Fruit fly (Drosophila melanogaster) whole organism, embryonic: ENCODE results near the gene CG8562.

Experiments used
- Atf3 ChIP-seq: fragments of 200-800 bp; sonication (Bioruptor generic); optimal IDR thresholded peaks from 3 replicates; lab custom pipeline; 2016; ENCODE audit warnings: missing biosample characterization, missing genetic modification characterization
- Bgb ChIP-seq: fragments of 200-800 bp; sonication (Bioruptor generic); IDR thresholded peaks from 2 replicates; pipeline ENCODE4 v1.3.6; 2022; ENCODE audit warnings: missing biosample characterization, missing genetic modification characterization; ENCODE audit not compliant: partially characterized antibody
- Bteb2 ChIP-seq: fragments of 200-800 bp; sonication (Bioruptor generic); optimal IDR thresholded peaks from 2 replicates; lab custom pipeline; 2016; ENCODE audit warnings: missing biosample characterization, missing genetic modification characterization
- CG11723 ChIP-seq: fragments of 200-800 bp; sonication (Bioruptor generic); optimal IDR thresholded peaks from 2 replicates; lab custom pipeline; 2017; ENCODE audit warnings: missing biosample characterization, mild to moderate bottlenecking, missing genetic modification characterization
- CG12659 ChIP-seq: fragments of 200-800 bp; sonication (Bioruptor generic); optimal IDR thresholded peaks from 3 replicates; lab custom pipeline; 2017; ENCODE audit warnings: mild to moderate bottlenecking, missing biosample characterization, missing genetic modification reagents, missing genetic modification characterization
- CG13424 ChIP-seq: fragments of 200-800 bp; sonication (Bioruptor generic); optimal IDR thresholded peaks from 2 replicates; lab custom pipeline; 2019; ENCODE audit warnings: missing biosample characterization, mild to moderate bottlenecking, missing genetic modification characterization, moderate library complexity
- CG13624 ChIP-seq: fragments of 200-800 bp; sonication (Bioruptor generic); optimal IDR thresholded peaks from 2 replicates; lab custom pipeline; 2016; ENCODE audit warnings: missing biosample characterization, missing genetic modification characterization
- CG14965 ChIP-seq: fragments of 200-800 bp; sonication (Bioruptor generic); optimal IDR thresholded peaks from 2 replicates; lab custom pipeline; 2016; ENCODE audit warnings: missing biosample characterization, missing genetic modification characterization, borderline replicate concordance
- CG1603 ChIP-seq: fragments of 200-800 bp; sonication (Bioruptor generic); optimal IDR thresholded peaks from 2 replicates; lab custom pipeline; 2019; ENCODE audit warnings: missing biosample characterization, mild to moderate bottlenecking, missing genetic modification characterization, moderate library complexity
- CG17328 ChIP-seq: fragments of 200-800 bp; sonication (Bioruptor generic); IDR thresholded peaks from 2 replicates; pipeline ENCODE4 v1.3.6; 2022; ENCODE audit warnings: missing biosample characterization, missing genetic modification characterization
- CG17361 ChIP-seq: fragments of 200-800 bp; sonication (Bioruptor generic); IDR thresholded peaks from 3 replicates; pipeline ENCODE4 v1.3.6; 2022; ENCODE audit warnings: missing biosample characterization, missing genetic modification characterization
- CG17829 ChIP-seq: fragments of 200-800 bp; optimal IDR thresholded peaks from 2 replicates; lab custom pipeline; 2019; ENCODE audit warnings: missing biosample characterization, mild to moderate bottlenecking, missing genetic modification characterization, moderate library complexity
- CG1832 ChIP-seq: fragments of 200-800 bp; sonication (Bioruptor generic); optimal IDR thresholded peaks from 2 replicates; lab custom pipeline; 2017; ENCODE audit warnings: missing biosample characterization, mild to moderate bottlenecking, missing genetic modification characterization, inconsistent platforms
- CG18619 ChIP-seq: fragments of 200-800 bp; sonication (Bioruptor generic); optimal IDR thresholded peaks from 3 replicates; lab custom pipeline; 2017; ENCODE audit warnings: missing biosample characterization, mild to moderate bottlenecking, missing genetic modification characterization
- CG4424 ChIP-seq: fragments of 200-800 bp; sonication (Bioruptor generic); optimal IDR thresholded peaks from 3 replicates; lab custom pipeline; 2016; ENCODE audit warnings: missing biosample characterization, missing genetic modification characterization
- CG6683 ChIP-seq: fragments of 200-800 bp; sonication (Bioruptor generic); optimal IDR thresholded peaks from 2 replicates; lab custom pipeline; 2017; ENCODE audit warnings: missing biosample characterization, mild to moderate bottlenecking, missing genetic modification characterization, missing genetic modification reagents
- CG7372 ChIP-seq: fragments of 200-800 bp; sonication (Bioruptor generic); IDR thresholded peaks from 2 replicates; pipeline ENCODE4 v1.3.6; 2022; ENCODE audit warnings: missing biosample characterization, missing genetic modification characterization
- CG9797 ChIP-seq: fragments of 200-800 bp; sonication (Bioruptor generic); optimal IDR thresholded peaks from 3 replicates; lab custom pipeline; 2018; ENCODE audit warnings: missing biosample characterization, mild to moderate bottlenecking, missing genetic modification characterization
- D19A ChIP-seq: fragments of 200-800 bp; optimal IDR thresholded peaks from 3 replicates; lab custom pipeline; 2019; ENCODE audit warnings: missing biosample characterization, mild to moderate bottlenecking, missing genetic modification characterization, moderate library complexity
- Dref ChIP-seq: fragments of 200-800 bp; sonication (Bioruptor generic); IDR thresholded peaks from 2 replicates; pipeline ENCODE4 v1.3.6; 2022; ENCODE audit warnings: missing biosample characterization, missing genetic modification characterization
- Ets65A ChIP-seq: fragments of 200-800 bp; sonication (Bioruptor generic); peaks from one replicate; lab custom pipeline; 2016; ENCODE audit warnings: missing biosample characterization, missing genetic modification characterization
- Fer1 ChIP-seq: fragments of 200-800 bp; sonication (Bioruptor generic); optimal IDR thresholded peaks from 2 replicates; lab custom pipeline; 2017; ENCODE audit warnings: missing biosample characterization, mild to moderate bottlenecking, missing genetic modification characterization
- HLH4C ChIP-seq: fragments of 200-800 bp; sonication (Bioruptor generic); IDR thresholded peaks from 3 replicates; pipeline ENCODE4 v1.3.6; 2022; ENCODE audit warnings: missing biosample characterization, missing genetic modification characterization; ENCODE audit not compliant: partially characterized antibody
- Hmx ChIP-seq: fragments of 200-800 bp; sonication (Bioruptor generic); optimal IDR thresholded peaks from 2 replicates; lab custom pipeline; 2016; ENCODE audit warnings: missing biosample characterization, missing genetic modification characterization
- Hr78 ChIP-seq, 2 experiments: fragments of 200-800 bp in 1 of 2; fragments of >200 bp in 1 of 2; sonication (Bioruptor generic) in 1 of 2; optimal IDR thresholded peaks; 2 replicates each; lab custom pipeline; 2017 to 2019; ENCODE audit warnings: missing biosample characterization in 2 of 2, missing genetic modification characterization in 2 of 2, mild to moderate bottlenecking in 1 of 2, moderate library complexity in 1 of 2
- Myb ChIP-seq: fragments of 200-800 bp; sonication (Bioruptor generic); optimal IDR thresholded peaks from 2 replicates; lab custom pipeline; 2016; ENCODE audit warnings: missing biosample characterization, missing genetic modification characterization
- NFAT ChIP-seq: fragments of 200-800 bp; sonication (Bioruptor generic); IDR thresholded peaks from 2 replicates; pipeline ENCODE4 v1.3.6; 2022; ENCODE audit warnings: missing biosample characterization, missing genetic modification characterization
- PHDP ChIP-seq: fragments of 200-800 bp; sonication (Bioruptor generic); optimal IDR thresholded peaks from 3 replicates; lab custom pipeline; 2018; ENCODE audit warnings: missing biosample characterization, mild to moderate bottlenecking, missing genetic modification characterization, moderate library complexity
- Six4 ChIP-seq: fragments of 200-800 bp; sonication (Bioruptor generic); optimal IDR thresholded peaks from 2 replicates; lab custom pipeline; 2016; ENCODE audit warnings: missing biosample characterization, missing genetic modification characterization
- Taf1 ChIP-seq: fragments of 200-800 bp; sonication (Bioruptor generic); IDR thresholded peaks from 2 replicates; pipeline ENCODE4 v1.3.6; 2022; ENCODE audit warnings: missing biosample characterization, missing genetic modification characterization
- Tbp ChIP-seq: fragments of >200 bp; optimal IDR thresholded peaks from 2 replicates; lab custom pipeline; 2018; ENCODE audit warnings: missing biosample characterization, missing genetic modification characterization
- abd-A ChIP-seq: fragments of 200-800 bp; sonication (Bioruptor generic); optimal IDR thresholded peaks from 3 replicates; lab custom pipeline; 2019; ENCODE audit warnings: missing biosample characterization, mild to moderate bottlenecking, missing genetic modification characterization, moderate library complexity
- aop ChIP-seq: fragments of 200-800 bp; sonication (Bioruptor generic); IDR thresholded peaks from 2 replicates; pipeline ENCODE4 v1.3.6; 2022; ENCODE audit warnings: missing biosample characterization, missing genetic modification characterization
- ato ChIP-seq: fragments of 200-800 bp; sonication (Bioruptor generic); IDR thresholded peaks from 2 replicates; pipeline ENCODE4 v1.3.6; 2022; ENCODE audit warnings: missing biosample characterization, missing genetic modification characterization; ENCODE audit not compliant: partially characterized antibody
- bbx ChIP-seq: fragments of 200-800 bp; sonication (Bioruptor generic); IDR thresholded peaks from 2 replicates; pipeline ENCODE4 v1.3.6; 2022; ENCODE audit warnings: missing biosample characterization, missing genetic modification characterization; ENCODE audit not compliant: partially characterized antibody
- chn ChIP-seq: fragments of 200-800 bp; sonication (Bioruptor generic); optimal IDR thresholded peaks from 2 replicates; lab custom pipeline; 2016; ENCODE audit warnings: missing biosample characterization, missing genetic modification characterization
- dmrt11E ChIP-seq: fragments of 200-800 bp; sonication (Bioruptor generic); optimal IDR thresholded peaks from 3 replicates; lab custom pipeline; 2018; ENCODE audit warnings: missing biosample characterization, mild to moderate bottlenecking, missing genetic modification characterization, moderate library complexity
- ems ChIP-seq: fragments of 200-800 bp; sonication (Bioruptor generic); optimal IDR thresholded peaks from 3 replicates; lab custom pipeline; 2016; ENCODE audit warnings: missing biosample characterization, missing genetic modification characterization
- gcm2 ChIP-seq: fragments of 200-800 bp; sonication (Bioruptor generic); optimal IDR thresholded peaks from 2 replicates; lab custom pipeline; 2016; ENCODE audit warnings: missing biosample characterization, missing genetic modification characterization
- h ChIP-seq: fragments of >200 bp; optimal IDR thresholded peaks from 2 replicates; lab custom pipeline; 2017
- jigr1 ChIP-seq: fragments of 200-800 bp; sonication (Bioruptor generic); IDR thresholded peaks from 3 replicates; pipeline ENCODE4 v1.3.6; 2022; ENCODE audit warnings: missing biosample characterization, missing genetic modification characterization
- kah ChIP-seq: fragments of 200-800 bp; sonication (Bioruptor generic); optimal IDR thresholded peaks from 2 replicates; lab custom pipeline; 2018; ENCODE audit warnings: missing biosample characterization, mild to moderate bottlenecking, missing genetic modification characterization
- kay ChIP-seq: fragments of 200-800 bp; sonication (Bioruptor generic); optimal IDR thresholded peaks from 2 replicates; lab custom pipeline; 2016; ENCODE audit warnings: missing biosample characterization, missing genetic modification characterization
- org-1 ChIP-seq: fragments of 200-800 bp; sonication (Bioruptor generic); optimal IDR thresholded peaks from 2 replicates; lab custom pipeline; 2017; ENCODE audit warnings: missing biosample characterization, missing genetic modification characterization
- pfk ChIP-seq: fragments of 200-800 bp; sonication (Bioruptor generic); optimal IDR thresholded peaks from 2 replicates; lab custom pipeline; 2018; ENCODE audit warnings: missing biosample characterization, mild to moderate bottlenecking, missing genetic modification characterization, moderate library complexity
- sens-2 ChIP-seq: fragments of 200-800 bp; sonication (Bioruptor generic); IDR thresholded peaks from 2 replicates; pipeline ENCODE4 v1.3.6; 2022; ENCODE audit warnings: missing biosample characterization, missing genetic modification characterization
- sna ChIP-seq: fragments of 200-800 bp; sonication (Bioruptor generic); IDR thresholded peaks from 2 replicates; pipeline ENCODE4 v1.3.6; 2022; ENCODE audit warnings: missing biosample characterization, missing genetic modification characterization; ENCODE audit not compliant: partially characterized antibody
- tin ChIP-seq: fragments of 200-800 bp; sonication (Bioruptor generic); optimal IDR thresholded peaks from 3 replicates; lab custom pipeline; 2016; ENCODE audit warnings: missing biosample characterization, missing genetic modification characterization
- trh ChIP-seq: fragments of 200-800 bp; sonication (Bioruptor generic); optimal IDR thresholded peaks from 2 replicates; lab custom pipeline; 2016; ENCODE audit warnings: missing biosample characterization, missing genetic modification characterization
- tx ChIP-seq: fragments of 200-800 bp; sonication (Bioruptor generic); optimal IDR thresholded peaks from 2 replicates; lab custom pipeline; 2016; ENCODE audit warnings: missing biosample characterization, missing genetic modification characterization

The CG8562 gene

dm6 chr3L:7381359-7381976, 16.6 kb upstream of the CG8562 start, which contains the start of the genes SMSr and smid (continued):
- peak; percentile 43 for TF ChIP-seq CG13624
- TF ChIP-seq CG14965, result no peak
- peak; percentile 33 for TF ChIP-seq Fer1 (GFP tag; lab: Kevin White, UChicago)
- no peak for TF ChIP-seq NFAT (GFP tag; lab: Robert Waterston, UW)
- TF ChIP-seq Hmx (GFP tag; lab: Kevin White, UChicago), result no peak
- TF ChIP-seq dmrt11E (tag; lab: Kevin White, UChicago), result peak; percentile 70
- peak; percentile 20 for TF ChIP-seq Atf3 (GFP tag; lab: Kevin White, UChicago)
- TF ChIP-seq bbx (GFP tag; lab: Robert Waterston, UW), result peak; percentile 83
- peak; percentile 27 for TF ChIP-seq CG7372 (GFP tag; lab: Robert Waterston, UW)
- TF ChIP-seq trh (GFP tag; lab: Kevin White, UChicago), result no peak
- TF ChIP-seq chn (GFP tag; lab: Kevin White, UChicago), result peak; percentile 54
- peak; percentile 24 for TF ChIP-seq Myb (GFP tag; lab: Kevin White, UChicago)
- no peak; the same call in 1 of the 2 replicates for TF ChIP-seq Taf1 (GFP tag; lab: Robert Waterston, UW)
- TF ChIP-seq gcm2 (GFP tag; lab: Kevin White, UChicago), result no peak
- TF ChIP-seq Ets65A, result peak; percentile 96
- peak; percentile 60 for TF ChIP-seq PHDP (tag; lab: Kevin White, UChicago)
- peak; percentile 78 for TF ChIP-seq Dref (GFP tag; lab: Robert Waterston, UW)
- TF ChIP-seq CG13424, result peak; percentile 59
- peak; percentile 42 for TF ChIP-seq CG9797 (GFP tag; lab: Kevin White, UChicago)
- TF ChIP-seq CG17328 (GFP tag; lab: Robert Waterston, UW), result 0 out of 2 replicates have a peak, but pooled peaks have one; percentile 6
- peak; percentile 35 for TF ChIP-seq Six4 (GFP tag; lab: Kevin White, UChicago)
- no peak for TF ChIP-seq abd-A (tag; lab: Kevin White, UChicago)
- TF ChIP-seq Bteb2, result peak; percentile 39
- no peak for TF ChIP-seq h (lab: Kevin White, UChicago)
- peak; percentile 65 for TF ChIP-seq ato (GFP tag; lab: Robert Waterston, UW)
- peak; percentile 35 for TF ChIP-seq CG11723 (GFP tag; lab: Kevin White, UChicago)
- TF ChIP-seq D19A (tag; lab: Kevin White, UChicago), result no peak
- TF ChIP-seq tx (GFP tag; lab: Kevin White, UChicago), result peak; percentile 60
- peak; percentile 48 for TF ChIP-seq CG18619
- no peak for TF ChIP-seq aop
- peak; percentile 86 for TF ChIP-seq Bgb (GFP tag; lab: Robert Waterston, UW)
- TF ChIP-seq kah (GFP tag; lab: Kevin White, UChicago), result no peak
- peak; percentile 82 for TF ChIP-seq CG17361 (GFP tag; lab: Robert Waterston, UW)
- peak; percentile 77 for TF ChIP-seq CG17829
- TF ChIP-seq CG1603 (tag; lab: Kevin White, UChicago), result peak; percentile 30
- TF ChIP-seq Tbp (GFP tag; lab: Kevin White, UChicago), result no peak
- TF ChIP-seq Hr78 (GFP tag; optimal IDR thresholded peaks at IDR 0.05; lab: Kevin White, UChicago), result no peak
- 0 out of 2 replicates have a peak, but pooled peaks have one; percentile 22 for TF ChIP-seq sens-2 (GFP tag; lab: Robert Waterston, UW)
- no peak for TF ChIP-seq CG6683
- TF ChIP-seq pfk (GFP tag; lab: Kevin White, UChicago), result peak; percentile 26
- peak; percentile 80 for TF ChIP-seq CG1832
- peak; percentile 71 for TF ChIP-seq CG12659 (GFP tag; lab: Kevin White, UChicago)
- peak; percentile 42 for TF ChIP-seq CG4424 (GFP tag; lab: Kevin White, UChicago)
- TF ChIP-seq ems (GFP tag; lab: Kevin White, UChicago), result peak; percentile 7
- TF ChIP-seq tin (GFP tag; lab: Kevin White, UChicago), result peak; percentile 51
- TF ChIP-seq HLH4C (GFP tag; lab: Robert Waterston, UW), result peak; percentile 88
- TF ChIP-seq sna, result peak; percentile 78
- peak; percentile 8 for TF ChIP-seq kay (GFP tag; lab: Kevin White, UChicago)
- peak; percentile 4 for TF ChIP-seq org-1 (GFP tag; lab: Kevin White, UChicago)
- TF ChIP-seq jigr1 (GFP tag; lab: Robert Waterston, UW), result no peak
